Fruit fly (Drosophila melanogaster) S2 (cell line): ENCODE measurements around the gene Pex7.

ENCODE experiments used
- CG8478 ChIP-seq: fragments of >200 bp; optimal IDR thresholded peaks from 2 replicates; lab custom pipeline; 2018
- CTCF ChIP-seq, 2 experiments: fragments of >200 bp; optimal IDR thresholded peaks; 2 replicates each; lab custom pipeline; 2018

- TF ChIP-seq CTCF (optimal IDR thresholded peaks at IDR 0.05; lab: Kevin White, UChicago) (no peak), CG8478 (lab: Kevin White, UChicago) (no peak)
Measured at dm6 chr3L:8661793-8662669, 15.1 kb downstream of the Pex7 start.
